Fruit fly (Drosophila melanogaster) whole organism, wandering third instar larva: ENCODE data around the gene Mst84Da.

ENCODE experiments used
- Abd-B ChIP-seq: fragments of >200 bp; optimal IDR thresholded peaks from 2 replicates; lab custom pipeline; 2017; ENCODE audit warnings: missing biosample characterization, missing genetic modification characterization
- CG32264 ChIP-seq: fragments of 200-800 bp; sonication (Bioruptor generic); optimal IDR thresholded peaks from 2 replicates; lab custom pipeline; 2016; ENCODE audit warnings: missing biosample characterization, missing genetic modification characterization
- CG9705 ChIP-seq: fragments of 200-800 bp; sonication (Bioruptor generic); optimal IDR thresholded peaks from 2 replicates; lab custom pipeline; 2018; ENCODE audit warnings: missing biosample characterization, mild to moderate bottlenecking, missing genetic modification characterization
- CrebA ChIP-seq: fragments of 200-800 bp; sonication (Bioruptor generic); optimal IDR thresholded peaks from 2 replicates; lab custom pipeline; 2016; ENCODE audit warnings: missing biosample characterization, mild to moderate bottlenecking, missing genetic modification characterization, borderline replicate concordance
- Dfd ChIP-seq: fragments of >200 bp; optimal IDR thresholded peaks from 2 replicates; lab custom pipeline; 2017; ENCODE audit warnings: missing biosample characterization, missing genetic modification characterization
- Dif ChIP-seq: fragments of 200-275, 200-300 bp; sonication (Bioruptor generic); optimal IDR thresholded peaks from 2 replicates; lab custom pipeline; 2018; ENCODE audit warnings: missing biosample characterization, missing genetic modification characterization; ENCODE audit not compliant: partially characterized antibody
- GATAd ChIP-seq: sonication (Bioruptor generic); optimal IDR thresholded peaks from 2 replicates; lab custom pipeline; 2016; ENCODE audit warnings: missing biosample characterization, missing genetic modification characterization
- HLH106 ChIP-seq: fragments of 200-800 bp; optimal IDR thresholded peaks from 3 replicates; lab custom pipeline; 2019; ENCODE audit warnings: missing biosample characterization, mild to moderate bottlenecking, missing genetic modification characterization, moderate library complexity
- Hnf4 ChIP-seq: fragments of 200-800 bp; sonication (Bioruptor generic); optimal IDR thresholded peaks from 2 replicates; lab custom pipeline; 2016; ENCODE audit warnings: missing biosample characterization, mild to moderate bottlenecking, missing genetic modification characterization
- Hr78 ChIP-seq: fragments of >200 bp; optimal IDR thresholded peaks from 2 replicates; lab custom pipeline; 2017; ENCODE audit warnings: missing biosample characterization, missing genetic modification characterization
- Hr83 ChIP-seq: fragments of 200-300 bp; sonication (Bioruptor generic); optimal IDR thresholded peaks from 2 replicates; lab custom pipeline; 2016; ENCODE audit warnings: missing biosample characterization, mild to moderate bottlenecking, missing genetic modification characterization, moderate library complexity; ENCODE audit not compliant: poor library complexity, severe bottlenecking
- Jra ChIP-seq: sonication (Bioruptor generic); optimal IDR thresholded peaks from 2 replicates; lab custom pipeline; 2016; ENCODE audit warnings: missing biosample characterization, missing genetic modification characterization
- Mio ChIP-seq: sonication (Bioruptor generic); optimal IDR thresholded peaks from 2 replicates; lab custom pipeline; 2016; ENCODE audit warnings: missing biosample characterization, missing genetic modification characterization
- Myc ChIP-seq: fragments of >200 bp; optimal IDR thresholded peaks from 2 replicates; lab custom pipeline; 2017
- N ChIP-seq: fragments of >200 bp; optimal IDR thresholded peaks from 2 replicates; lab custom pipeline; 2018; ENCODE audit warnings: missing biosample characterization, missing external identifiers, missing genetic modification characterization
- OdsH ChIP-seq: fragments of 200-800 bp; sonication (Bioruptor generic); optimal IDR thresholded peaks from 2 replicates; lab custom pipeline; 2016; ENCODE audit warnings: missing biosample characterization, mild to moderate bottlenecking, missing genetic modification characterization
- Rel ChIP-seq, 2 experiments: fragments of 200-800 bp; sonication (Bioruptor generic) in 1 of 2; optimal IDR thresholded peaks; 2 replicates in 1 of 2; 3 replicates in 1 of 2; lab custom pipeline; 2016 to 2019; ENCODE audit warnings: mild to moderate bottlenecking in 2 of 2, missing biosample characterization in 2 of 2, missing genetic modification characterization in 2 of 2, moderate library complexity in 1 of 2
- Sp1 ChIP-seq: fragments of 200-800 bp; sonication (Bioruptor generic); optimal IDR thresholded peaks from 3 replicates; lab custom pipeline; 2019; ENCODE audit warnings: missing biosample characterization, mild to moderate bottlenecking, missing genetic modification characterization, moderate library complexity
- Vsx2 ChIP-seq: fragments of 200-300, 225-300 bp; sonication (Bioruptor generic); optimal IDR thresholded peaks from 2 replicates; lab custom pipeline; 2018; ENCODE audit warnings: missing biosample characterization, missing genetic modification characterization; ENCODE audit not compliant: partially characterized antibody
- br ChIP-seq: fragments of 200-800 bp; sonication (Bioruptor generic); optimal IDR thresholded peaks from 2 replicates; lab custom pipeline; 2016; ENCODE audit warnings: missing biosample characterization, missing genetic modification characterization
- brk ChIP-seq: fragments of 200-800 bp; sonication (Bioruptor generic); optimal IDR thresholded peaks from 2 replicates; lab custom pipeline; 2016; ENCODE audit warnings: missing biosample characterization, mild to moderate bottlenecking, missing genetic modification characterization
- dl ChIP-seq, 2 experiments: fragments of 175-275, 200-275 bp in 1 of 2; fragments of 200-275 bp in 1 of 2; sonication (Bioruptor generic); optimal IDR thresholded peaks; lab custom pipeline; 2018; ENCODE audit warnings: mild to moderate bottlenecking in 2 of 2, missing biosample characterization in 2 of 2, missing genetic modification characterization in 2 of 2, moderate library complexity in 2 of 2; ENCODE audit not compliant: partially characterized antibody in 2 of 2, insufficient read depth in 1 of 2
- dmrt93B ChIP-seq: fragments of 200-800 bp; sonication (Bioruptor generic); optimal IDR thresholded peaks from 2 replicates; lab custom pipeline; 2018; ENCODE audit warnings: missing biosample characterization, mild to moderate bottlenecking, missing genetic modification characterization
- dsf ChIP-seq: sonication (Bioruptor generic); optimal IDR thresholded peaks from 2 replicates; lab custom pipeline; 2016; ENCODE audit warnings: missing biosample characterization, missing genetic modification characterization, borderline replicate concordance
- ey ChIP-seq: fragments of 200-800 bp; sonication (Bioruptor generic); optimal IDR thresholded peaks from 2 replicates; lab custom pipeline; 2016; ENCODE audit warnings: missing biosample characterization, missing genetic modification characterization
- foxo ChIP-seq, 2 experiments: fragments of 200-800 bp; sonication (Bioruptor generic); optimal IDR thresholded peaks; 2 replicates in 1 of 2; 3 replicates in 1 of 2; lab custom pipeline; 2016 to 2017; ENCODE audit warnings: missing biosample characterization in 2 of 2, missing genetic modification characterization in 2 of 2
- fru ChIP-seq: fragments of 200-800 bp; sonication (Bioruptor generic); optimal IDR thresholded peaks from 3 replicates; lab custom pipeline; 2016; ENCODE audit warnings: missing biosample characterization, mild to moderate bottlenecking, missing genetic modification characterization
- h ChIP-seq: fragments of 200-800 bp; sonication (Bioruptor generic); optimal IDR thresholded peaks from 3 replicates; lab custom pipeline; 2016; ENCODE audit warnings: missing biosample characterization, mild to moderate bottlenecking, missing genetic modification characterization
- jim ChIP-seq: fragments of 175-275, 200-325 bp; sonication (Bioruptor generic); optimal IDR thresholded peaks from 2 replicates; lab custom pipeline; 2016; ENCODE audit warnings: missing biosample characterization, mild to moderate bottlenecking, missing genetic modification characterization
- lola ChIP-seq: fragments of >200 bp; optimal IDR thresholded peaks from 2 replicates; lab custom pipeline; 2017; ENCODE audit warnings: missing biosample characterization, missing genetic modification characterization
- pan ChIP-seq: fragments of >200 bp; optimal IDR thresholded peaks from 2 replicates; lab custom pipeline; 2017
- psq ChIP-seq: fragments of 200-800 bp; sonication (Bioruptor generic); optimal IDR thresholded peaks from 3 replicates; lab custom pipeline; 2017; ENCODE audit warnings: missing biosample characterization, mild to moderate bottlenecking, missing genetic modification characterization, moderate library complexity
- rgr ChIP-seq: fragments of 200-800 bp; sonication (Bioruptor generic); optimal IDR thresholded peaks from 3 replicates; lab custom pipeline; 2016; ENCODE audit warnings: missing biosample characterization, mild to moderate bottlenecking, missing genetic modification characterization
- sage ChIP-seq: fragments of 200-800 bp; sonication (Bioruptor generic); optimal IDR thresholded peaks from 2 replicates; lab custom pipeline; 2016; ENCODE audit warnings: missing biosample characterization, mild to moderate bottlenecking, missing genetic modification characterization
- sv ChIP-seq: fragments of 200-800 bp; sonication (Bioruptor generic); optimal IDR thresholded peaks from 3 replicates; lab custom pipeline; 2016; ENCODE audit warnings: missing biosample characterization, missing genetic modification characterization
- tai ChIP-seq: sonication (Bioruptor generic); optimal IDR thresholded peaks from 2 replicates; lab custom pipeline; 2016; ENCODE audit warnings: missing biosample characterization, missing genetic modification characterization
- usp ChIP-seq: fragments of >200 bp; optimal IDR thresholded peaks from 2 replicates; lab custom pipeline; 2017; ENCODE audit warnings: missing biosample characterization, missing genetic modification characterization
- woc ChIP-seq: sonication (Bioruptor generic); optimal IDR thresholded peaks from 2 replicates; lab custom pipeline; 2016; ENCODE audit warnings: missing biosample characterization, mild to moderate bottlenecking, missing genetic modification characterization

The Mst84Da gene

DNA sequence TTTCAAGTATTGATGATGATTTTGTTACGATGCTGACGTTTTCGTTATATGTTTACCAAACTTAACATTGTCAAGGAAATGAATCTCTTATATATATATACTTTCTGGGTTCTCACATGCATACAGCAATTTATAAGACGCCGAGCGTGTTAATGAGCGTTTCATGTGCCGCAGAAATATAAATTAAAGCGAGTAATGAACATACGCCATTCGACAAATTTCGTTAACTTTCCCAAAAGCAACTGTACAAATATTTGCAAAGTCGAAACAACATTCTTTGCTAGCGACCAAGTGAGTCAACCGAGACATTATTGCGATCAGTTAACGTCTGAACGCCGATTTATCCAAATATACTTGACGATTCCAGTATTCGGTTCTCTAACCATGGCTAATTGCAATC lies 20.9 kb upstream of the Mst84Da start, which contains the start of gene CG31496:
CG31496 (plus strand) TSS at position 301 of the 400 bp plus-strand sequence.
- TF ChIP-seq Myc (no peak), N (GFP tag; lab: Kevin White, UChicago) (no peak), dl (GFP tag; optimal IDR thresholded peaks at IDR 0.05; lab: Kevin White, UChicago; ENCODE audit: insufficient read depth in 1 of 2, partially characterized antibody in 2 of 2) (no peak), sv (GFP tag; lab: Kevin White, UChicago) (no peak), Mio (GFP tag; lab: Kevin White, UChicago) (no peak), usp (GFP tag; lab: Kevin White, UChicago) (no peak), woc (GFP tag; lab: Kevin White, UChicago) (no peak), dmrt93B (GFP tag; lab: Kevin White, UChicago) (no peak), Rel (GFP tag; optimal IDR thresholded peaks at IDR 0.05; lab: Kevin White, UChicago) (no peak), Rel (tag; optimal IDR thresholded peaks at IDR 0.05; lab: Kevin White, UChicago) (no peak), dsf (GFP tag; lab: Kevin White, UChicago) (no peak), Jra (GFP tag; lab: Kevin White, UChicago) (no peak), OdsH (GFP tag; lab: Kevin White, UChicago) (no peak), jim (GFP tag; lab: Kevin White, UChicago) (no peak)
- TF ChIP-seq, all 38 proteins: peak for 0

DNA sequence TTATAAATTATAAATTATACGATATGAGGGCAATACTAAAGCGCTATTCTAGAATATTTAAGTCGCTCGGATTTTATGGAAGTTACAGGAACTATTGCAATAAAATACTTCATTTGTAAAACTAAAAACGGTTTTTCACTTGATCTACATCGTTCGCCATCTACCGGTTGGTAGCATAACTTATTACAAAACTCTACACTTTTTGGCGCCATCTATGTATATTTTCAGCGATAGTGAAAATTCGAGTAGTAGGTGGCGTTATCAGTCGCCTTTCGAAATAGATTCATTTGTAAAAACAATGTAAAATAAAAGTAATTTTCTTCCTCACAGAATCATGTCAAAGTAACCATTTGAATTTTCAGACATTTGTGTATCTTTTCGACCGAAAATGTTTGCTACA lies 19.2 kb upstream of the Mst84Da start, which contains the start of gene nxf4:
nxf4 (plus strand) TSS at position 286 of the 400 bp plus-strand sequence.
- TF ChIP-seq sv (GFP tag; lab: Kevin White, UChicago) (peak; percentile 75), CrebA (GFP tag; lab: Kevin White, UChicago) (no peak), GATAd (GFP tag; lab: Kevin White, UChicago) (no peak), ey (GFP tag; lab: Kevin White, UChicago) (no peak), Dif (GFP tag; lab: Kevin White, UChicago) (no peak), Mio (GFP tag; lab: Kevin White, UChicago) (no peak), rgr (GFP tag; lab: Kevin White, UChicago) (peak; percentile 27), dsf (GFP tag; lab: Kevin White, UChicago) (no peak), dmrt93B (GFP tag; lab: Kevin White, UChicago) (no peak), Myc (no peak), HLH106 (tag; lab: Kevin White, UChicago) (peak; percentile 28), Hr83 (GFP tag; lab: Kevin White, UChicago) (no peak), h (GFP tag; lab: Kevin White, UChicago) (peak; percentile 15), tai (GFP tag; lab: Kevin White, UChicago) (peak; percentile 53), jim (GFP tag; lab: Kevin White, UChicago) (no peak), CG32264 (GFP tag; lab: Kevin White, UChicago) (no peak), CG9705 (GFP tag; lab: Kevin White, UChicago) (no peak), Sp1 (no peak), Hnf4 (GFP tag; lab: Kevin White, UChicago) (peak; percentile 29), foxo (GFP tag; optimal IDR thresholded peaks at IDR 0.05; lab: Kevin White, UChicago) (peak in 1 of 2 experiments; percentile 38), pan (lab: Kevin White, UChicago) (no peak), Hr78 (GFP tag; lab: Kevin White, UChicago) (no peak), fru (GFP tag; lab: Kevin White, UChicago) (peak; percentile 51), N (GFP tag; lab: Kevin White, UChicago) (no peak), Abd-B (GFP tag; lab: Kevin White, UChicago) (no peak), lola (no peak), Jra (GFP tag; lab: Kevin White, UChicago) (no peak), sage (GFP tag; lab: Kevin White, UChicago) (no peak), br (GFP tag; lab: Kevin White, UChicago) (peak; percentile 6), usp (GFP tag; lab: Kevin White, UChicago) (no peak), Rel (GFP tag; optimal IDR thresholded peaks at IDR 0.05; lab: Kevin White, UChicago) (no peak), Rel (tag; optimal IDR thresholded peaks at IDR 0.05; lab: Kevin White, UChicago) (no peak), psq (no peak), OdsH (GFP tag; lab: Kevin White, UChicago) (peak; percentile 25), woc (GFP tag; lab: Kevin White, UChicago) (no peak), Vsx2 (no peak), dl (GFP tag; optimal IDR thresholded peaks at IDR 0.05; lab: Kevin White, UChicago; ENCODE audit: insufficient read depth in 1 of 2, partially characterized antibody in 2 of 2) (no peak), Dfd (GFP tag; lab: Kevin White, UChicago) (no peak), brk (GFP tag; lab: Kevin White, UChicago) (no peak)
